Worm (Caenorhabditis elegans) whole organism, midembryonic: Measurements from ENCODE around the gene ZC190.10.

Experiments
- T22C8.4 ChIP-seq: fragments of 200-800 bp; sonication (Bioruptor generic); IDR thresholded peaks from 2 replicates; pipeline ENCODE4 v1.3.6; 2022; ENCODE audit warnings: missing genetic modification characterization, missing compliant biosample characterization
- flt-1 ChIP-seq: fragments of 200-800 bp; sonication (Bioruptor generic); IDR thresholded peaks from 2 replicates; pipeline ENCODE4 v1.3.6; 2022; ENCODE audit warnings: missing genetic modification characterization, missing compliant biosample characterization
- med-1 ChIP-seq: sonication (generic microtip); optimal IDR thresholded peaks from 2 replicates; lab custom pipeline; 2017; ENCODE audit warnings: missing genetic modification characterization, mild to moderate bottlenecking, missing compliant biosample characterization, antibody characterized with exemption, missing genetic modification reagents; ENCODE audit not compliant: insufficient read depth
- ref-1 ChIP-seq: fragments of 200-800 bp; sonication (Bioruptor generic); conservative IDR thresholded peaks from 2 replicates; pipeline ENCODE4 v1.3.6; 2022; ENCODE audit warnings: missing genetic modification reagents, missing genetic modification characterization, missing compliant biosample characterization
- ztf-29 ChIP-seq: fragments of 200-800 bp; sonication (Bioruptor generic); IDR thresholded peaks from 2 replicates; pipeline ENCODE4 v1.3.6; 2022; ENCODE audit warnings: missing genetic modification reagents, missing genetic modification characterization, missing compliant biosample characterization

- no peak for TF ChIP-seq T22C8.4 (GFP tag; lab: Robert Waterston, UW)
- no peak for TF ChIP-seq ztf-29 (GFP tag; lab: Robert Waterston, UW)
- TF ChIP-seq ref-1 (GFP tag; lab: Robert Waterston, UW), result no peak
- no peak for TF ChIP-seq flt-1 (GFP tag; lab: Robert Waterston, UW)
- TF ChIP-seq med-1 (GFP tag; lab: Kevin White, UChicago), result no peak
These were observed 12.3 kb downstream of the ZC190.10 start for ce11 chrV:8683787-8684186.
